ENCODE assay signal across 4 worm cellular contexts in the genomic region with DNA sequence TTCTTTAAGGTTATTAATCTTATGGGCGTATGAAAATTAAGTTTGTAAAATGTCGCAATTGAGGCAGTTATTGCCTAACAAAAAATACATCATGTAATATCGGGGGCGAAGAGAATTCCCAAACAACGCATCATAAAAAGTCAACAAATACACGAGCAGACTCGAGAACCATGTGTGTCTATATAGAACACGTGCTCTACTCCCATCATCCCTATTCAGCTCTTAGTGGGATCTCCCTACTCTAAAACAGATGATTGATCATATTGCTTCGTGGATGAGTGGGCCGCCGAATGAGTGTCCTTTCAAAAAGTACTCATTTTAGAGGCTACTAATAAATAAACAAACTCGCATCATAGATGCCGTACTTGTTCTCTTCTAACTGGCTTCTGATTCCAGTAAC.
TF ChIP-seq lines count a peak whose summit lies in the region.

No protein-coding gene starts in this region.

TF ChIP-seq in whole organism, L1 larva, 84 proteins besides CTCF, POLR2A, EP300 and RAD21:
- TF ChIP-seq nhr-71 (tag; optimal IDR thresholded peaks at IDR 0.05; lab: Kevin White, UChicago) (peak; percentile 12), tbx-2 (tag; optimal IDR thresholded peaks at IDR 0.05; lab: Kevin White, UChicago) (peak; percentile 44), blmp-1 (tag; optimal IDR thresholded peaks at IDR 0.05; lab: Kevin White, UChicago) (no peak), unc-86 (tag; optimal IDR thresholded peaks at IDR 0.05; lab: Kevin White, UChicago) (peak; percentile 17), hlh-17 (GFP tag; optimal IDR thresholded peaks at IDR 0.05; lab: Kevin White, UChicago; ENCODE audit: borderline replicate concordance) (no peak), lin-14 (GFP tag; optimal IDR thresholded peaks at IDR 0.05; lab: Kevin White, UChicago) (peak; percentile 25)
TF ChIP-seq in whole organism, L1 larva: peak in this region for 4.

TF ChIP-seq in whole organism, L2 larva, 48 proteins besides CTCF, POLR2A, EP300 and RAD21:
- TF ChIP-seq sma-9 (GFP tag; optimal IDR thresholded peaks at IDR 0.05; lab: Kevin White, UChicago) (peak; percentile 46), sma-9 (tag; optimal IDR thresholded peaks at IDR 0.05; lab: Kevin White, UChicago) (no peak), ceh-82 (tag; optimal IDR thresholded peaks at IDR 0.05; lab: Kevin White, UChicago) (no peak), unc-39 (tag; optimal IDR thresholded peaks at IDR 0.05; lab: Kevin White, UChicago) (no peak), mdl-1 (tag; optimal IDR thresholded peaks at IDR 0.05; lab: Kevin White, UChicago) (no peak), elt-1 (tag; optimal IDR thresholded peaks at IDR 0.05; lab: Kevin White, UChicago) (no peak), snpc-4 (tag; optimal IDR thresholded peaks at IDR 0.05; lab: Kevin White, UChicago) (no peak), nhr-10 (tag; optimal IDR thresholded peaks at IDR 0.05; lab: Kevin White, UChicago) (no peak), nhr-129 (tag; optimal IDR thresholded peaks at IDR 0.05; lab: Kevin White, UChicago) (peak; percentile 6), ZK546.5 (tag; optimal IDR thresholded peaks at IDR 0.05; lab: Kevin White, UChicago) (no peak), fos-1 (tag; optimal IDR thresholded peaks at IDR 0.05; lab: Kevin White, UChicago) (no peak), sma-3 (GFP tag; optimal IDR thresholded peaks at IDR 0.05; lab: Kevin White, UChicago) (no peak)
TF ChIP-seq in whole organism, L2 larva: peak in this region for 2.

TF ChIP-seq in whole organism, L3 larva, 47 proteins besides CTCF, POLR2A, EP300 and RAD21:
- no peak for TF ChIP-seq nhr-25 (tag; optimal IDR thresholded peaks at IDR 0.05; lab: Kevin White, UChicago)
- no peak for TF ChIP-seq fos-1 (tag; optimal IDR thresholded peaks at IDR 0.05; lab: Kevin White, UChicago)
- TF ChIP-seq egl-5 (tag; optimal IDR thresholded peaks at IDR 0.05; lab: Kevin White, UChicago), result peak; percentile 36
- TF ChIP-seq ceh-9 (tag; optimal IDR thresholded peaks at IDR 0.05; lab: Kevin White, UChicago), result no peak
- TF ChIP-seq hmg-11 (tag; optimal IDR thresholded peaks at IDR 0.05; lab: Kevin White, UChicago), result no peak
- no peak for TF ChIP-seq nhr-237 (tag; optimal IDR thresholded peaks at IDR 0.05; lab: Kevin White, UChicago)
- no peak for TF ChIP-seq pqm-1 (tag; optimal IDR thresholded peaks at IDR 0.05; lab: Kevin White, UChicago)
- TF ChIP-seq R02D3.7 (tag; optimal IDR thresholded peaks at IDR 0.05; lab: Kevin White, UChicago), result no peak
- TF ChIP-seq snpc-4 (tag; optimal IDR thresholded peaks at IDR 0.05; lab: Kevin White, UChicago), result no peak
- TF ChIP-seq pha-4 (tag; optimal IDR thresholded peaks at IDR 0.05; lab: Kevin White, UChicago), result peak; percentile 70
- no peak for TF ChIP-seq fkh-2 (tag; optimal IDR thresholded peaks at IDR 0.05; lab: Kevin White, UChicago)
TF ChIP-seq in whole organism, L3 larva: peak in this region for 2.

TF ChIP-seq in whole organism, L4 larva, 104 proteins besides CTCF, POLR2A, EP300 and RAD21:
- TF ChIP-seq hlh-30 (tag; optimal IDR thresholded peaks at IDR 0.05; lab: Kevin White, UChicago; ENCODE audit: insufficient read depth) (peak; percentile 70), zfp-2 (tag; optimal IDR thresholded peaks at IDR 0.05; lab: Kevin White, UChicago) (no peak), ceh-82 (tag; optimal IDR thresholded peaks at IDR 0.05; lab: Kevin White, UChicago) (no peak), zip-2 (tag; optimal IDR thresholded peaks at IDR 0.05; lab: Kevin White, UChicago) (no peak), aha-1 (tag; lab: Kevin White, UChicago) (peak; percentile 89), nhr-48 (tag; optimal IDR thresholded peaks at IDR 0.05; lab: Kevin White, UChicago) (no peak), hlh-11 (tag; optimal IDR thresholded peaks at IDR 0.05; lab: Kevin White, UChicago) (peak; percentile 4), fkh-10 (GFP tag; optimal IDR thresholded peaks at IDR 0.05; lab: Kevin White, UChicago) (no peak)

Comparison
In these comparisons a context has a peak if more than half of its experiments do, and no peak if none do; other contexts are left out.
1. Of the 29 proteins assayed by ChIP-seq in both whole organism, L4 larva and whole organism, L1 larva: peak only in whole organism, L4 larva: aha-1; only in whole organism, L1 larva: none; in both: none; in neither: 28.